Worm (Caenorhabditis elegans) whole organism, dauer: ENCODE data around the gene cyp-34A2.
"Not testable (repeated sequence)": the region's sequence is repeated elsewhere in the genome, so short reads cannot be mapped to it uniquely, and the experiment has no call there.

Experiments
- unc-62 ChIP-seq: sonication (generic microtip); optimal IDR thresholded peaks from 2 replicates; lab custom pipeline; 2017; ENCODE audit warnings: missing biosample characterization, missing genetic modification reagents, missing genetic modification characterization

The cyp-34A2 gene

DNA sequence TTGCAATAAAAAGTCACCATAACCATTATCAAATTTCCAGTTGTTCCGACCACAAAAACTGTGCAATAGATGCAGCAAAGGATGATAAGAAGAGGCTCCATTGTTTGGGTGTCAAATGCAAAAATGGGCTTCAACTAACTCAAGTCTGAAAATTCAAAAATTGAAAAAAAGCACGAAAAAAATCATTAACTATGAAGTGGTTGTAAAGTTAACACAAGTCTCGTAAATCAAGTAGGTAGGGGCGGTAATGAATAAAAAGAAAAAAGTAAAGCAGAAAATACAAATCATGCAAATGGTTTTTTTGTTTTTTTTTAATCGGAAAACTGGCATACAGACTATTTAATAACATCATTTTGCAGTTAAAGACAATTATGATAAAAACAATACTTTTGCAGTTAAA, 34.2 kb downstream of the cyp-34A2 start, which contains the start of gene srsx-39:
srsx-39 (minus strand) TSS at position 101 of the 400 bp plus-strand sequence.
- not testable (repeated sequence) for TF ChIP-seq unc-62 (GFP tag; lab: Kevin White, UChicago)

ce11 chrV:15253529-15253928, 37.4 kb downstream of the cyp-34A2 start, which contains the start of gene srbc-75:
Gene srbc-75 (plus strand): TSS chrV:15253829.
- TF ChIP-seq unc-62 (GFP tag; lab: Kevin White, UChicago), result no peak

DNA sequence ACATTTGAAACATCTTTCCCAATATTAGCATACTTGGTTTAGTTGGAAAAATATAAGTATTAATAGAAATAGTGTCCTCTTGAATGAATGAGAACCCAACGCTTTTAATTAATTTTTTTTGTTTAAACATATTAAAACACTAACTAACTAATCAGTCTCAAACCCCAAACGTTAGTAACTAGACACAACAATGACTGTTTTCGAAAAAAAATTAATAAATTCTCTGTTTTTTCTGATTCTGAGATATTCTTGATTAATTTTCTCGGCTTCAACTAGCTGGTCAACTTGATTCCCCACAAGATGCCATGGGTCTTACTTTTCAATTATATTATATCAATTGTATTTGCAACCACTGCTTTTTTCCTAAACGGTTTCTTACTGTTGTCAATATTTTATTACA, 38.8 kb downstream of the cyp-34A2 start, which contains the start of gene srbc-76:
srbc-76 (plus strand) TSS at position 301 of the 400 bp plus-strand sequence.
- no peak for TF ChIP-seq unc-62 (GFP tag; lab: Kevin White, UChicago)

ce11 chrV:15250304-15250703, 40.6 kb downstream of the cyp-34A2 start, which contains the start of gene srd-28:
Gene srd-28 (plus strand): TSS chrV:15250604.
- TF ChIP-seq unc-62 (GFP tag; lab: Kevin White, UChicago), result not testable (repeated sequence)

- TF ChIP-seq unc-62 (GFP tag; lab: Kevin White, UChicago), result no peak
Measured at ce11 chrV:15244456-15244855, 46.4 kb downstream of the cyp-34A2 start, which contains the start of gene kin-30. Gene kin-30 (plus strand): TSS chrV:15244756.

ce11 chrV:15241259-15241658, 49.6 kb downstream of the cyp-34A2 start, which contains the start of gene chil-12:
Gene chil-12 (plus strand): TSS chrV:15241559.
- no peak for TF ChIP-seq unc-62 (GFP tag; lab: Kevin White, UChicago)

- TF ChIP-seq unc-62 (GFP tag; lab: Kevin White, UChicago), result no peak
Measured at ce11 chrV:15240215-15240614, 50.7 kb downstream of the cyp-34A2 start, which contains the start of gene srw-11. Gene srw-11 (minus strand): TSS chrV:15240315.
